Worm (Caenorhabditis elegans) whole organism, mixed stage, embryonic: ENCODE measurements around the gene ZK1010.8.

Experiments
- M03D4.4 ChIP-seq: sonication (generic microtip); optimal IDR thresholded peaks from 2 replicates; lab custom pipeline; 2017; ENCODE audit warnings: mild to moderate bottlenecking, missing genetic modification characterization, missing compliant biosample characterization
- bed-3 ChIP-seq: fragments of 200-800 bp; sonication (Bioruptor generic); optimal IDR thresholded peaks from 3 replicates; lab custom pipeline; 2018; ENCODE audit warnings: mild to moderate bottlenecking, missing genetic modification characterization, moderate library complexity, missing compliant biosample characterization
- ceh-39 ChIP-seq: fragments of 150-350 bp; optimal IDR thresholded peaks from 2 replicates; lab custom pipeline; 2014; ENCODE audit warnings: missing biosample characterization, missing genetic modification characterization
- ceh-43 ChIP-seq: fragments of 200-800 bp; sonication (Bioruptor generic); optimal IDR thresholded peaks from 2 replicates; lab custom pipeline; 2018; ENCODE audit warnings: mild to moderate bottlenecking, missing genetic modification characterization, moderate library complexity, missing compliant biosample characterization
- ceh-83 ChIP-seq: fragments of 200-800 bp; sonication (Bioruptor generic); optimal IDR thresholded peaks from 2 replicates; lab custom pipeline; 2018; ENCODE audit warnings: mild to moderate bottlenecking, missing genetic modification characterization, missing compliant biosample characterization
- ces-1 ChIP-seq: fragments of 150-350 bp; optimal IDR thresholded peaks from 2 replicates; lab custom pipeline; 2014; ENCODE audit warnings: missing biosample characterization, missing genetic modification reagents, missing genetic modification characterization
- cnd-1 ChIP-seq: fragments of 200-800 bp; sonication (Bioruptor generic); optimal IDR thresholded peaks from 2 replicates; lab custom pipeline; 2018; ENCODE audit warnings: mild to moderate bottlenecking, missing genetic modification characterization, missing compliant biosample characterization
- drap-1 ChIP-seq: fragments of 200-800 bp; sonication (Bioruptor generic); optimal IDR thresholded peaks from 3 replicates; lab custom pipeline; 2018; ENCODE audit warnings: mild to moderate bottlenecking, missing genetic modification characterization, missing compliant biosample characterization
- elt-1 ChIP-seq: sonication (generic microtip); optimal IDR thresholded peaks from 2 replicates; lab custom pipeline; 2017; ENCODE audit warnings: missing genetic modification characterization, mild to moderate bottlenecking, missing compliant biosample characterization, antibody characterized with exemption, moderate library complexity, borderline replicate concordance; ENCODE audit not compliant: insufficient read depth
- elt-3 ChIP-seq: fragments of 150-350 bp; optimal IDR thresholded peaks from 2 replicates; lab custom pipeline; 2014; ENCODE audit warnings: missing biosample characterization, missing genetic modification characterization
- flh-1 ChIP-seq: fragments of 200-800 bp; sonication (Bioruptor generic); optimal IDR thresholded peaks from 2 replicates; lab custom pipeline; 2018; ENCODE audit warnings: mild to moderate bottlenecking, missing genetic modification characterization, moderate library complexity, missing compliant biosample characterization
- ham-2 ChIP-seq: fragments of 200-800 bp; sonication (Bioruptor generic); optimal IDR thresholded peaks from 2 replicates; lab custom pipeline; 2018; ENCODE audit warnings: mild to moderate bottlenecking, missing genetic modification characterization, missing compliant biosample characterization
- hlh-1 ChIP-seq: fragments of 150-350 bp; optimal IDR thresholded peaks from 2 replicates; lab custom pipeline; 2014; ENCODE audit warnings: missing biosample characterization, missing genetic modification reagents, missing genetic modification characterization
- lin-13 ChIP-seq: fragments of 150-350 bp; optimal IDR thresholded peaks from 2 replicates; lab custom pipeline; 2014; ENCODE audit warnings: missing biosample characterization, missing genetic modification characterization
- lsy-2 ChIP-seq: fragments of 150-350 bp; optimal IDR thresholded peaks from 2 replicates; lab custom pipeline; 2014; ENCODE audit warnings: missing biosample characterization, missing genetic modification characterization
- mab-5 ChIP-seq: fragments of 150-350 bp; optimal IDR thresholded peaks from 2 replicates; lab custom pipeline; 2014; ENCODE audit warnings: missing biosample characterization, missing genetic modification characterization
- mep-1 ChIP-seq: fragments of 150-350 bp; optimal IDR thresholded peaks from 2 replicates; lab custom pipeline; 2017; ENCODE audit warnings: missing biosample characterization, missing genetic modification reagents, missing genetic modification characterization, inconsistent platforms
- mls-2 ChIP-seq: sonication (generic microtip); optimal IDR thresholded peaks from 2 replicates; lab custom pipeline; 2016; ENCODE audit warnings: mild to moderate bottlenecking, missing genetic modification characterization, moderate library complexity, missing compliant biosample characterization
- nhr-12 ChIP-seq: fragments of 150-350 bp; optimal IDR thresholded peaks from 2 replicates; lab custom pipeline; 2014; ENCODE audit warnings: missing biosample characterization, missing genetic modification characterization
- nhr-2 ChIP-seq: fragments of 150-350 bp; optimal IDR thresholded peaks from 2 replicates; lab custom pipeline; 2014; ENCODE audit warnings: missing biosample characterization, missing genetic modification characterization
- nhr-237 ChIP-seq: fragments of 150-350 bp; optimal IDR thresholded peaks from 2 replicates; lab custom pipeline; 2014; ENCODE audit warnings: missing biosample characterization, missing genetic modification characterization
- nhr-28 ChIP-seq: fragments of 150-350 bp; optimal IDR thresholded peaks from 2 replicates; lab custom pipeline; 2014; ENCODE audit warnings: missing biosample characterization, missing genetic modification characterization
- nhr-76 ChIP-seq: sonication (generic microtip); optimal IDR thresholded peaks from 2 replicates; lab custom pipeline; 2017; ENCODE audit warnings: missing biosample characterization, missing genetic modification characterization
- pha-4 ChIP-seq: fragments of 150-350 bp; optimal IDR thresholded peaks from 2 replicates; lab custom pipeline; 2018; ENCODE audit warnings: missing biosample characterization, missing genetic modification reagents, missing genetic modification characterization
- sem-2 ChIP-seq: fragments of 200-800 bp; sonication (Bioruptor generic); optimal IDR thresholded peaks from 2 replicates; lab custom pipeline; 2018; ENCODE audit warnings: mild to moderate bottlenecking, missing genetic modification characterization, missing compliant biosample characterization
- snpc-4 ChIP-seq: fragments of 150-350 bp; optimal IDR thresholded peaks from 2 replicates; lab custom pipeline; 2014; ENCODE audit warnings: missing biosample characterization, missing genetic modification characterization
- sptf-1 ChIP-seq: sonication (generic microtip); optimal IDR thresholded peaks from 2 replicates; lab custom pipeline; 2017; ENCODE audit warnings: mild to moderate bottlenecking, missing genetic modification characterization, moderate library complexity, missing compliant biosample characterization
- tbx-8 ChIP-seq: fragments of 200-800 bp; sonication (Bioruptor generic); optimal IDR thresholded peaks from 2 replicates; lab custom pipeline; 2018; ENCODE audit warnings: mild to moderate bottlenecking, missing genetic modification characterization, moderate library complexity, missing compliant biosample characterization
- unc-120 ChIP-seq: sonication (generic microtip); optimal IDR thresholded peaks from 2 replicates; lab custom pipeline; 2017; ENCODE audit warnings: missing genetic modification characterization, missing compliant biosample characterization; ENCODE audit not compliant: poor library complexity, severe bottlenecking
- unc-39 ChIP-seq: fragments of 150-350 bp; optimal IDR thresholded peaks from 2 replicates; lab custom pipeline; 2014; ENCODE audit warnings: missing biosample characterization, missing genetic modification characterization
- unc-62 ChIP-seq: fragments of 150-350 bp; optimal IDR thresholded peaks from 2 replicates; lab custom pipeline; 2014; ENCODE audit warnings: missing biosample characterization, missing genetic modification reagents, missing genetic modification characterization
- zip-8 ChIP-seq: fragments of 150-350 bp; optimal IDR thresholded peaks from 2 replicates; lab custom pipeline; 2014; ENCODE audit warnings: missing biosample characterization, missing genetic modification characterization
- ztf-11 ChIP-seq: fragments of 150-350 bp; optimal IDR thresholded peaks from 2 replicates; lab custom pipeline; 2014; ENCODE audit warnings: missing biosample characterization, missing genetic modification characterization

Gene ZK1010.8

DNA sequence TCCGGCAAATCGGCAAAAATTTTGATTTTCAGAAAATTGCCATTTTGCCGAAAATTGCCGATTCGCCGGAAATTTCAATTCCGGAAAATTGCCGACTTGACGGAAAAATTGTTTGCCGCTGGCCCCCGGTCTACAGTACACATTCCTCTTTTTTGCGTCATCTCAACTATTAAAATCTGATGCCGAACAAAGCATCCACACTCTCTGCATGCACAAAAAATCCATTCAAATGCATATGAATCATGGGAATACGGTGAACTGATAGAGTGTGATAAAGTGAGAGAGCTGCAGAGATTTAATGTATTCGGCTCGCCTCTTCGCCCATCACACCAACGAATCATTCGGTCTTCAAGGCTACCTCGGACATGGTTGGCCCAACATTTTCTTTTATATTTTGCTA is 30.1 kb upstream of the ZK1010.8 start, which contains the start of gene F14F7.7:
Gene F14F7.7, plus strand, starts transcription at position 354 of the 400 bp plus-strand sequence.
- TF ChIP-seq lsy-2 (tag; lab: Kevin White, UChicago): no peak
- no peak for TF ChIP-seq ceh-39 (tag; lab: Kevin White, UChicago)
- TF ChIP-seq nhr-76 (tag; lab: Kevin White, UChicago): no peak
- TF ChIP-seq nhr-2: no peak
- no peak for TF ChIP-seq elt-1 (tag; lab: Kevin White, UChicago)
- TF ChIP-seq lin-13: no peak
- TF ChIP-seq ces-1 (GFP tag; lab: Kevin White, UChicago): no peak
- no peak for TF ChIP-seq elt-3 (tag; lab: Kevin White, UChicago)
- no peak for TF ChIP-seq ham-2 (GFP tag; lab: Kevin White, UChicago)
- no peak for TF ChIP-seq nhr-12 (tag; lab: Kevin White, UChicago)
- TF ChIP-seq bed-3: no peak
- no peak for TF ChIP-seq ceh-43
- TF ChIP-seq flh-1 (GFP tag; lab: Kevin White, UChicago): no peak

DNA sequence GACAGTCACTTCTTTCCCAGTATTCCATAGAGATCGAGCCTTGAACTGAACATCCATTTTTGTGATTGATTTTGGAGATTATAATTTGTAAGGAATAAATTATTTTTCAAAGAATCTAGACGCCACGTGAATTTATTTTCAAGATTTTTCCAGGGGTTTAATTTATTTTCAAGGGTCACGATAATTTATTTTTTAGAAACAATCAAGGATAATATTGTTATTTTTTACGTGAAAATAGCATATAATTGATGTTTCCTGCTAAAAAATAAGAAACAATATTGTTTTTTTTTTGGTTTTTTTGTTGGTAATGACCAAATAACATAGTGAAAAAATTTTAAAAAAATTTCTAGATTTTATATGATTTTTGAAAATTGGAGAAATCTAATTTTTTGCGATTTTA is 29.1 kb upstream of the ZK1010.8 start, which contains the start of gene F14F7.4:
Gene F14F7.4, minus strand, starts transcription at position 101 of the 400 bp plus-strand sequence.
- TF ChIP-seq ceh-39 (tag; lab: Kevin White, UChicago) (no peak), elt-3 (tag; lab: Kevin White, UChicago) (no peak), mep-1 (tag; lab: Kevin White, UChicago) (no peak), unc-120 (tag; lab: Kevin White, UChicago) (no peak), sptf-1 (tag; lab: Kevin White, UChicago) (no peak), cnd-1 (tag; lab: Kevin White, UChicago) (no peak), nhr-12 (tag; lab: Kevin White, UChicago) (no peak), zip-8 (no peak), nhr-28 (tag; lab: Kevin White, UChicago) (no peak)

DNA sequence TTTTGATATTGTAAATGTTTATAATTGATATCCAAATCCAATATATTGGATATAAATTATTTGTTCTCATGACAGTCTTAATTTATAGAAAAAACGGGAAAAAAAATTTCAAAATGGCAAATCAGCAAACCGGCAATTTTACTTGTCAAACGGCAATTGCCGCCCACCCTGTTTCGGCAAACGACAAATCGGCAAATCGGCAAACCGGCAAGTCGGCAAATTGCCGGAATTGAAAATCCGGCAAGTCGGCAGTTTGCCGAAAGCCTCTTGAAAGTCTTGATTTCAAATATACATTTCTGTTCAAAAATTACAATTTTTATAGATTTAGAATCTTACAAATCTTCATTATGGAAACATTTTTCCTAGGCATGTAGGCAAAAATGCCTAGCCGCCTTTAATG is 27.5 kb upstream of the ZK1010.8 start:
- TF ChIP-seq ceh-43 (no peak), cnd-1 (tag; lab: Kevin White, UChicago) (no peak), nhr-237 (no peak), nhr-2 (no peak), lsy-2 (tag; lab: Kevin White, UChicago) (no peak), elt-3 (tag; lab: Kevin White, UChicago) (no peak), zip-8 (no peak), ces-1 (GFP tag; lab: Kevin White, UChicago) (no peak)
- TF ChIP-seq, all 35 proteins: peak for 0

DNA sequence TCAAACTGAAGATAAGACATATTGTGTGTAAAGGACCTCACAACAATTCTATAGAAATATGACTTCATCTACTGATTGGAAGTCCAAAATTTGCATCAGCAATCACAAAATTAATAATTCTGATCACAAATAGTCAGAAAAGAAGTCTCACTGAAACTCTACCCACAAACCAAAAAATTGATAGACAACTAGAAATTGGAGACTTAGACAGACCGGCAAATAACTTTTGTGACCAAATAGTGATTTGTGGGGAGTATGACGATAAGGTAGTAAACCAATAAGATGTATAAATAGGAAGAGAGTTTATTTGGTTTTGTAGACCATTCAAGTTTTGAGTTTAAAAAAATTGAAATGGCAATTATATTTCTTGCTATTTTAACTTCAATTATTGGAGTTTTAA is 23.8 kb upstream of the ZK1010.8 start, which contains the start of gene cyp-13A12:
Gene cyp-13A12, plus strand, starts transcription at position 267 of the 400 bp plus-strand sequence.
- TF ChIP-seq unc-62 (GFP tag; lab: Kevin White, UChicago) (no peak), ceh-83 (no peak), nhr-2 (no peak), zip-8 (no peak), nhr-237 (no peak)

DNA sequence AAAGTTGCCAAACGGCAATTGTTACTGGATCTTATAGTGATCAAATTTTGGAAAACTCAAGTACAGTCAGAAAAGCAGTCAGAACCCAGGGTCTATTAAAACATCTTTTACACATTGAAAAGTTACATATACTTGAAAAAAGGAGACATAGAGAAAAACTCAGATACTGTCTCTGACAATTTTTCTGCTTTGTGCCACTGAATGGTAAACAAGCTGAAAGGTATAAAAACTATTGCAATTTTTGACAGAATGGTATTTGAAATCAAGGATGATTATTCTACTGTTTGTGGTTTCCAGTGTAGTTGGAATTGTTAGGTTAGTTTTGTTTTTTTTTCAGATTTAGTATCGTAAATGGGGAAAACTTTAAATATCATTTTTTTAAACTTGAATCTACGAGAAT is 20.3 kb upstream of the ZK1010.8 start, which contains the start of gene cyp-13A11:
Gene cyp-13A11, plus strand, starts transcription at position 266 of the 400 bp plus-strand sequence.
- no peak for TF ChIP-seq flh-1 (GFP tag; lab: Kevin White, UChicago)
- no peak for TF ChIP-seq elt-3 (tag; lab: Kevin White, UChicago)
- TF ChIP-seq nhr-2: no peak
- no peak for TF ChIP-seq nhr-12 (tag; lab: Kevin White, UChicago)
- TF ChIP-seq unc-39: no peak
- TF ChIP-seq zip-8: no peak
- TF ChIP-seq ceh-43: no peak
- TF ChIP-seq mep-1 (tag; lab: Kevin White, UChicago): no peak
- TF ChIP-seq lsy-2 (tag; lab: Kevin White, UChicago): no peak
- TF ChIP-seq hlh-1 (tag; lab: Kevin White, UChicago): no peak
- TF ChIP-seq nhr-28 (tag; lab: Kevin White, UChicago): no peak
- no peak for TF ChIP-seq pha-4

DNA sequence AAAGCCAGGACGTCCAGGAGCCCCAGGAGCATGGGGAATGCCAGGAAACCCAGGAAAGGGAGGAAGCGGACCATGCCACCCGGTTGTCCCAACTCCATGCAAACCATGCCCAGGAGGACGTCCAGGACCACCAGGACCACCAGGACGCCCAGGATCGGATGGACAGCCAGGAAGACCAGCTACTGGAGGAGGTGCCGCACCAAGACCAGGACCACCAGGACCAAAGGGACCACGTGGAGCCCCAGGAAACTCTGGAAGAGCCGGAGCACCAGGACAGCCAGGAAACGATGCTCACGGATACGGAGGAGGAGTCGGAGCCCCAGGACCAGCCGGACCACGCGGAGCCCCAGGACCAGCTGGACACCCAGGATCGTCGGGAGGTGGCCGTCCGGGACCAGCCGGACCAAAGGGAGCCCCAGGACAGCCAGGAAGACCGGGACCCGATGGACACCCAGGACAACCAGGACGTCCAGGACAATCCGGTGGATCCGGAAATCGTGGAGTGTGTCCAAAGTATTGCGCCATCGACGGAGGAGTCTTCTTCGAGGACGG is 19.2 kb upstream of the ZK1010.8 start:
- TF ChIP-seq ces-1 (GFP tag; lab: Kevin White, UChicago) (no peak), tbx-8 (GFP tag; lab: Kevin White, UChicago) (no peak), lsy-2 (tag; lab: Kevin White, UChicago) (no peak), lin-13 (no peak), elt-1 (tag; lab: Kevin White, UChicago) (no peak), ztf-11 (tag; lab: Kevin White, UChicago) (no peak), drap-1 (GFP tag; lab: Kevin White, UChicago) (no peak), sem-2 (GFP tag; lab: Kevin White, UChicago) (no peak), snpc-4 (no peak), mls-2 (tag; lab: Kevin White, UChicago) (no peak), mep-1 (tag; lab: Kevin White, UChicago) (no peak), ceh-83 (no peak), elt-3 (tag; lab: Kevin White, UChicago) (no peak), mab-5 (tag; lab: Kevin White, UChicago) (no peak), zip-8 (no peak), nhr-28 (tag; lab: Kevin White, UChicago) (no peak), ceh-43 (no peak), M03D4.4 (tag; lab: Kevin White, UChicago) (no peak)
